Fruit fly (Drosophila melanogaster) whole organism, embryonic: ENCODE data around the gene Osi17.

ENCODE experiments used
- CG10543 ChIP-seq: fragments of 200-800 bp; sonication (Bioruptor generic); optimal IDR thresholded peaks from 3 replicates; lab custom pipeline; 2017; ENCODE audit warnings: missing biosample characterization, mild to moderate bottlenecking, missing genetic modification characterization, moderate library complexity
- CG10565 ChIP-seq: fragments of 200-800 bp; sonication (Bioruptor generic); optimal IDR thresholded peaks from 3 replicates; lab custom pipeline; 2016; ENCODE audit warnings: missing biosample characterization, mild to moderate bottlenecking, missing genetic modification characterization
- CG11093 ChIP-seq: fragments of 200-800 bp; sonication (Bioruptor generic); IDR thresholded peaks from 3 replicates; pipeline ENCODE4 v1.3.6; 2022; ENCODE audit warnings: missing biosample characterization, missing genetic modification characterization
- CG11504 ChIP-seq: fragments of 200-800 bp; sonication (Bioruptor generic); optimal IDR thresholded peaks from 3 replicates; lab custom pipeline; 2019; ENCODE audit warnings: missing biosample characterization, mild to moderate bottlenecking, missing genetic modification characterization, moderate library complexity
- CG12219 ChIP-seq: fragments of 200-800 bp; sonication (Bioruptor generic); optimal IDR thresholded peaks from 3 replicates; lab custom pipeline; 2018; ENCODE audit warnings: missing biosample characterization, mild to moderate bottlenecking, missing genetic modification characterization
- CG12299 ChIP-seq: fragments of 200-800 bp; sonication (Bioruptor generic); optimal IDR thresholded peaks from 2 replicates; lab custom pipeline; 2018; ENCODE audit warnings: missing biosample characterization, mild to moderate bottlenecking, missing genetic modification characterization
- CG12391 ChIP-seq: fragments of 200-800 bp; sonication (Bioruptor generic); optimal IDR thresholded peaks from 3 replicates; lab custom pipeline; 2018; ENCODE audit warnings: missing biosample characterization, mild to moderate bottlenecking, missing genetic modification characterization, moderate library complexity
- CG13296 ChIP-seq: fragments of 200-800 bp; sonication (Bioruptor generic); optimal IDR thresholded peaks from 3 replicates; lab custom pipeline; 2018; ENCODE audit warnings: missing biosample characterization, mild to moderate bottlenecking, missing genetic modification characterization
- CG13894 ChIP-seq: fragments of 200-800 bp; sonication (Bioruptor generic); optimal IDR thresholded peaks from 3 replicates; lab custom pipeline; 2018; ENCODE audit warnings: missing biosample characterization, mild to moderate bottlenecking, missing genetic modification characterization, moderate library complexity
- CG14014 ChIP-seq: fragments of 200-800 bp; sonication (Bioruptor generic); IDR thresholded peaks from 2 replicates; pipeline ENCODE4 v1.3.6; 2022; ENCODE audit warnings: missing biosample characterization, missing genetic modification characterization
- CG17568 ChIP-seq: fragments of 200-800 bp; sonication (Bioruptor generic); optimal IDR thresholded peaks from 2 replicates; lab custom pipeline; 2018; ENCODE audit warnings: missing biosample characterization, mild to moderate bottlenecking, missing genetic modification characterization, moderate library complexity
- CG17612 ChIP-seq: fragments of 200-800 bp; sonication (Bioruptor generic); IDR thresholded peaks from 2 replicates; pipeline ENCODE4 v1.3.6; 2022; ENCODE audit warnings: missing biosample characterization, missing genetic modification characterization
- CG18764 ChIP-seq: fragments of 200-800 bp; sonication (Bioruptor generic); optimal IDR thresholded peaks from 3 replicates; lab custom pipeline; 2016; ENCODE audit warnings: missing biosample characterization, missing genetic modification characterization
- CG2116 ChIP-seq: fragments of 200-800 bp; sonication (Bioruptor generic); optimal IDR thresholded peaks from 3 replicates; lab custom pipeline; 2018; ENCODE audit warnings: missing biosample characterization, mild to moderate bottlenecking, missing genetic modification characterization
- CG30020 ChIP-seq: fragments of 200-800 bp; optimal IDR thresholded peaks from 2 replicates; lab custom pipeline; 2019; ENCODE audit warnings: missing biosample characterization, mild to moderate bottlenecking, missing genetic modification characterization, moderate library complexity
- CG30403 ChIP-seq: fragments of 200-800 bp; sonication (Bioruptor generic); optimal IDR thresholded peaks from 3 replicates; lab custom pipeline; 2016; ENCODE audit warnings: missing biosample characterization, missing genetic modification characterization
- CG31224 ChIP-seq: fragments of 200-800 bp; sonication (Bioruptor generic); IDR thresholded peaks from 2 replicates; pipeline ENCODE4 v1.3.6; 2022; ENCODE audit warnings: missing biosample characterization, missing genetic modification characterization
- CG31388 ChIP-seq: fragments of 200-800 bp; sonication (Bioruptor generic); optimal IDR thresholded peaks from 2 replicates; lab custom pipeline; 2016; ENCODE audit warnings: missing biosample characterization, missing genetic modification characterization
- CG32767 ChIP-seq: fragments of 200-800 bp; sonication (Bioruptor generic); IDR thresholded peaks from 2 replicates; pipeline ENCODE4 v1.3.6; 2022; ENCODE audit warnings: missing biosample characterization, missing genetic modification characterization
- CG3281 ChIP-seq: fragments of 200-800 bp; sonication (Bioruptor generic); optimal IDR thresholded peaks from 3 replicates; lab custom pipeline; 2017; ENCODE audit warnings: missing biosample characterization, mild to moderate bottlenecking, missing genetic modification characterization
- CG3838 ChIP-seq: fragments of 200-800 bp; sonication (Bioruptor generic); optimal IDR thresholded peaks from 3 replicates; lab custom pipeline; 2016; ENCODE audit warnings: missing biosample characterization, missing genetic modification characterization
- CG42726 ChIP-seq: fragments of 200-800 bp; sonication (Bioruptor generic); IDR thresholded peaks from 2 replicates; pipeline ENCODE4 v1.3.6; 2022; ENCODE audit warnings: missing biosample characterization, missing genetic modification characterization; ENCODE audit not compliant: partially characterized antibody
- CG6689 ChIP-seq: fragments of 200-800 bp; sonication (Bioruptor generic); IDR thresholded peaks from 2 replicates; pipeline ENCODE4 v1.3.6; 2022; ENCODE audit warnings: missing biosample characterization, missing genetic modification characterization
- CkIIα-i1 ChIP-seq: fragments of 200-800 bp; sonication (Bioruptor generic); IDR thresholded peaks from 2 replicates; pipeline ENCODE4 v1.3.6; 2022; ENCODE audit warnings: missing biosample characterization, missing genetic modification characterization
- Drgx ChIP-seq: fragments of 200-800 bp; sonication (Bioruptor generic); IDR thresholded peaks from 2 replicates; pipeline ENCODE4 v1.3.6; 2022; ENCODE audit warnings: missing biosample characterization, missing genetic modification characterization
- Ets65A ChIP-seq: fragments of 200-800 bp; sonication (Bioruptor generic); peaks from one replicate; lab custom pipeline; 2016; ENCODE audit warnings: missing biosample characterization, missing genetic modification characterization
- Fer1 ChIP-seq: fragments of 200-800 bp; sonication (Bioruptor generic); optimal IDR thresholded peaks from 2 replicates; lab custom pipeline; 2017; ENCODE audit warnings: missing biosample characterization, mild to moderate bottlenecking, missing genetic modification characterization
- H15 ChIP-seq: fragments of 200-800 bp; sonication (Bioruptor generic); IDR thresholded peaks from 3 replicates; pipeline ENCODE4 v1.3.6; 2022; ENCODE audit warnings: missing biosample characterization, missing genetic modification characterization
- Hmr ChIP-seq: fragments of 200-800 bp; sonication (Bioruptor generic); optimal IDR thresholded peaks from 3 replicates; lab custom pipeline; 2017; ENCODE audit warnings: mild to moderate bottlenecking, missing biosample characterization, missing genetic modification reagents, missing genetic modification characterization
- Hr39 ChIP-seq: fragments of >200 bp; optimal IDR thresholded peaks from 2 replicates; lab custom pipeline; 2017
- Pdp1 ChIP-seq, 2 experiments: fragments of 200-800 bp; sonication (Bioruptor generic); optimal IDR thresholded peaks; 3 replicates each; lab custom pipeline; 2016; ENCODE audit warnings: missing biosample characterization in 2 of 2, missing genetic modification characterization in 2 of 2, mild to moderate bottlenecking in 1 of 2, moderate library complexity in 1 of 2
- Ssrp ChIP-seq: fragments of 200-800 bp; sonication (Bioruptor generic); optimal IDR thresholded peaks from 2 replicates; lab custom pipeline; 2018; ENCODE audit warnings: missing biosample characterization, mild to moderate bottlenecking, missing genetic modification characterization, moderate library complexity
- ap ChIP-seq: fragments of 200-800 bp; sonication (Bioruptor generic); IDR thresholded peaks from 2 replicates; pipeline ENCODE4 v1.3.6; 2022; ENCODE audit warnings: missing biosample characterization, missing genetic modification characterization
- cg ChIP-seq: fragments of 200-800 bp; sonication (Bioruptor generic); optimal IDR thresholded peaks from 3 replicates; lab custom pipeline; 2019; ENCODE audit warnings: missing biosample characterization, mild to moderate bottlenecking, missing genetic modification characterization, moderate library complexity
- ci ChIP-seq: fragments of 200-800 bp; sonication (Bioruptor generic); IDR thresholded peaks from 3 replicates; pipeline ENCODE4 v1.3.6; 2022; ENCODE audit warnings: missing biosample characterization, missing genetic modification characterization
- crol ChIP-seq: fragments of 200-800 bp; sonication (Bioruptor generic); IDR thresholded peaks from 2 replicates; pipeline ENCODE4 v1.3.6; 2022; ENCODE audit warnings: missing biosample characterization, missing genetic modification characterization
- dati ChIP-seq: fragments of 200-800 bp; sonication (Bioruptor generic); IDR thresholded peaks from 2 replicates; pipeline ENCODE4 v1.3.6; 2022; ENCODE audit warnings: missing biosample characterization, missing genetic modification characterization
- exex ChIP-seq: fragments of 200-800 bp; sonication (Bioruptor generic); optimal IDR thresholded peaks from 4 replicates; lab custom pipeline; 2018; ENCODE audit warnings: missing biosample characterization, mild to moderate bottlenecking, missing genetic modification characterization, moderate library complexity
- kah ChIP-seq: fragments of 200-800 bp; sonication (Bioruptor generic); optimal IDR thresholded peaks from 2 replicates; lab custom pipeline; 2018; ENCODE audit warnings: missing biosample characterization, mild to moderate bottlenecking, missing genetic modification characterization
- lola ChIP-seq, 3 experiments: fragments of >200 bp in 2 of 3; fragments of 200-800 bp in 1 of 3; sonication (Bioruptor generic) in 1 of 3; optimal IDR thresholded peaks; 2 replicates each; lab custom pipeline; 2017 to 2019; ENCODE audit warnings: missing biosample characterization in 3 of 3, missing genetic modification characterization in 3 of 3, mild to moderate bottlenecking in 1 of 3, moderate library complexity in 1 of 3
- mirr ChIP-seq: fragments of 200-800 bp; sonication (Bioruptor generic); optimal IDR thresholded peaks from 3 replicates; lab custom pipeline; 2018; ENCODE audit warnings: missing biosample characterization, mild to moderate bottlenecking, missing genetic modification characterization
- phol ChIP-seq: fragments of 200-800 bp; sonication (Bioruptor generic); optimal IDR thresholded peaks from 3 replicates; lab custom pipeline; 2018; ENCODE audit warnings: missing biosample characterization, mild to moderate bottlenecking, missing genetic modification characterization, moderate library complexity
- shn ChIP-seq: fragments of 200-800 bp; sonication (Bioruptor generic); optimal IDR thresholded peaks from 3 replicates; lab custom pipeline; 2016; ENCODE audit warnings: missing biosample characterization, missing genetic modification characterization
- sob ChIP-seq: fragments of 200-800 bp; sonication (Bioruptor generic); IDR thresholded peaks from 2 replicates; pipeline ENCODE4 v1.3.6; 2022; ENCODE audit warnings: missing biosample characterization, missing genetic modification characterization
- sr ChIP-seq: fragments of 200-800 bp; sonication (Bioruptor generic); IDR thresholded peaks from 3 replicates; pipeline ENCODE4 v1.3.6; 2022; ENCODE audit warnings: missing biosample characterization, missing genetic modification characterization
- tll ChIP-seq, 2 experiments: fragments of 200-800 bp in 1 of 2; fragments of >200 bp in 1 of 2; sonication (Bioruptor generic) in 1 of 2; optimal IDR thresholded peaks; 2 replicates each; lab custom pipeline; 2017 to 2019; ENCODE audit warnings: missing biosample characterization in 2 of 2, missing genetic modification characterization in 2 of 2, mild to moderate bottlenecking in 1 of 2, moderate library complexity in 1 of 2
- toy ChIP-seq: fragments of 200-800 bp; sonication (Bioruptor generic); IDR thresholded peaks from 2 replicates; pipeline ENCODE4 v1.3.6; 2022; ENCODE audit warnings: missing biosample characterization, missing genetic modification characterization
- unpg ChIP-seq: fragments of 200-800 bp; sonication (Bioruptor generic); optimal IDR thresholded peaks from 3 replicates; lab custom pipeline; 2018; ENCODE audit warnings: missing biosample characterization, mild to moderate bottlenecking, missing genetic modification characterization, moderate library complexity
- vfl ChIP-seq: fragments of 200-800 bp; sonication (Bioruptor generic); optimal IDR thresholded peaks from 2 replicates; lab custom pipeline; 2016; ENCODE audit warnings: missing biosample characterization, missing genetic modification characterization
- zf30C ChIP-seq: fragments of 200-800 bp; sonication (Bioruptor generic); optimal IDR thresholded peaks from 3 replicates; lab custom pipeline; 2018; ENCODE audit warnings: missing biosample characterization, mild to moderate bottlenecking, missing genetic modification characterization

Osi17 gene

dm6 chr3R:6351696-6352378 is 40.3 kb downstream of the Osi17 start (continued):
- no peak for TF ChIP-seq CG10543 (GFP tag; lab: Kevin White, UChicago)
- peak; percentile 12; the same call in 1 of the 3 replicates for TF ChIP-seq ci
- TF ChIP-seq CG30403 (GFP tag; lab: Kevin White, UChicago), result peak; percentile 13
- TF ChIP-seq Ssrp, result peak; percentile 21
- no peak for TF ChIP-seq CG18764 (GFP tag; lab: Kevin White, UChicago)
- no peak for TF ChIP-seq CG13894 (tag; lab: Kevin White, UChicago)
- TF ChIP-seq CG13296, result peak; percentile 41
- TF ChIP-seq CG14014 (GFP tag; lab: Robert Waterston, UW), result peak; percentile 4; the same call in 1 of the 2 replicates
- TF ChIP-seq cg (GFP tag; lab: Kevin White, UChicago), result peak; percentile 50
- peak; percentile 13 for TF ChIP-seq CG12299 (tag; lab: Kevin White, UChicago)
- TF ChIP-seq Drgx (GFP tag; lab: Robert Waterston, UW), result peak; percentile 55; the same call in 1 of the 2 replicates
- TF ChIP-seq CG11093 (GFP tag; lab: Robert Waterston, UW), result no peak
- peak in 1 of 2 experiments; percentile 22 for TF ChIP-seq Pdp1 (GFP tag; optimal IDR thresholded peaks at IDR 0.05; lab: Kevin White, UChicago)
- TF ChIP-seq zf30C (GFP tag; lab: Kevin White, UChicago), result no peak
- TF ChIP-seq CG6689 (GFP tag; lab: Robert Waterston, UW), result peak; percentile 36; the same call in 1 of the 2 replicates
- peak; percentile 32 for TF ChIP-seq unpg
- peak; percentile 45 for TF ChIP-seq phol (tag; lab: Kevin White, UChicago)
- 0 out of 2 replicates have a peak, but pooled peaks have one; percentile 14 for TF ChIP-seq sob (GFP tag; lab: Robert Waterston, UW)
- TF ChIP-seq lola (GFP tag; optimal IDR thresholded peaks at IDR 0.05; lab: Kevin White, UChicago), result no peak
- TF ChIP-seq CG12391, result peak; percentile 27
- TF ChIP-seq CG31388, result no peak
- no peak for TF ChIP-seq CG17612

DNA sequence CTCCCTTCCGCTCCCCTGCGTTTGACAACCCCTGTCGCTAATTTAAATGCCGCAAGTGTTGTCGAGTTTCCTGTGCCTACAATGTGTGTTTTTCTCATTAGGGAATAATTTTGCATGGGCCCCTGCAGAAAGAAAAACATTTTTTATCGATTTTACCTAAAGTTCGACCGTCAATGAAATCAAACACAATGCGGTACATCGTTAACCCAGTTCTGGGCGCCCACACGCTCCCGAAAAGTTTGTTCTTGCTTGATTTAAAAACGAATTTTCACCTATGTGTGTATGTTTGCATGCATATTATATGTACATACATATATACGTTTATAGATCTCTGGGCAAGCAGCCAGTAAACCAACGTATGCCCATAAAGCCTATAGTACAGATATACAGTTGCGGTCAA is 40.9 kb downstream of the Osi17 start:
- TF ChIP-seq CG3281 (GFP tag; lab: Kevin White, UChicago), result no peak
- TF ChIP-seq dati (GFP tag; lab: Robert Waterston, UW), result no peak
- TF ChIP-seq toy (GFP tag; lab: Robert Waterston, UW), result no peak
- no peak for TF ChIP-seq CG10565 (GFP tag; lab: Kevin White, UChicago)
- TF ChIP-seq CkIIα-i1 (GFP tag; lab: Robert Waterston, UW), result no peak
- peak; percentile 51; the same call in 1 of the 2 replicates for TF ChIP-seq CG31224 (GFP tag; lab: Robert Waterston, UW)
- no peak for TF ChIP-seq Hr39
- no peak for TF ChIP-seq mirr (GFP tag; lab: Kevin White, UChicago)
- TF ChIP-seq CG12219 (GFP tag; lab: Kevin White, UChicago), result no peak
- TF ChIP-seq shn (GFP tag; lab: Kevin White, UChicago), result no peak
- TF ChIP-seq CG3838 (GFP tag; lab: Kevin White, UChicago), result no peak
- TF ChIP-seq kah (GFP tag; lab: Kevin White, UChicago), result no peak
- peak; percentile 55; the same call in 1 of the 2 replicates for TF ChIP-seq crol (GFP tag; lab: Robert Waterston, UW)
- no peak for TF ChIP-seq tll (GFP tag; optimal IDR thresholded peaks at IDR 0.05; lab: Kevin White, UChicago)
- TF ChIP-seq CG11504, result no peak
- no peak for TF ChIP-seq cg (GFP tag; lab: Kevin White, UChicago)
- TF ChIP-seq CG2116, result no peak
- TF ChIP-seq vfl, result no peak
- TF ChIP-seq H15 (GFP tag; lab: Robert Waterston, UW), result no peak
- TF ChIP-seq exex, result no peak
- TF ChIP-seq CG30020 (tag; lab: Kevin White, UChicago), result no peak
- peak; percentile 71; the same call in 2 of the 3 replicates for TF ChIP-seq sr
- no peak for TF ChIP-seq ap
- TF ChIP-seq CG17568 (GFP tag; lab: Kevin White, UChicago), result no peak
- TF ChIP-seq CG31388, result no peak
- TF ChIP-seq CG32767 (GFP tag; lab: Robert Waterston, UW), result no peak
- TF ChIP-seq CG42726 (GFP tag; lab: Robert Waterston, UW), result no peak
- no peak for TF ChIP-seq Hmr (GFP tag; lab: Kevin White, UChicago)
- TF ChIP-seq Fer1, result no peak
- peak; percentile 46 for TF ChIP-seq Ets65A
